Worm (Caenorhabditis elegans) whole organism, L2 larva: ENCODE data around the gene T10B9.9.
A peak's percentile ranks its signal among the peaks of the same experiment; 100 is the strongest.

Experiments
- C34F6.9 ChIP-seq: fragments of 150-350 bp; optimal IDR thresholded peaks from 2 replicates; lab custom pipeline; 2014; ENCODE audit warnings: missing biosample characterization, missing genetic modification characterization
- F13H6.1 ChIP-seq: sonication (generic microtip); optimal IDR thresholded peaks from 2 replicates; lab custom pipeline; 2016; ENCODE audit warnings: missing genetic modification characterization, missing compliant biosample characterization
- R02D3.7 ChIP-seq: fragments of 150-350 bp; optimal IDR thresholded peaks from 2 replicates; lab custom pipeline; 2014; ENCODE audit warnings: missing biosample characterization, missing genetic modification characterization
- ZK546.5 ChIP-seq: sonication (generic microtip); optimal IDR thresholded peaks from 2 replicates; lab custom pipeline; 2017; ENCODE audit warnings: missing biosample characterization, missing genetic modification characterization
- alr-1 ChIP-seq: fragments of 150-350 bp; optimal IDR thresholded peaks from 2 replicates; lab custom pipeline; 2014; ENCODE audit warnings: missing biosample characterization, missing genetic modification characterization
- aly-2 ChIP-seq: fragments of 150-350 bp; optimal IDR thresholded peaks from 2 replicates; lab custom pipeline; 2014; ENCODE audit warnings: missing biosample characterization, missing genetic modification characterization
- blmp-1 ChIP-seq: sonication (generic microtip); optimal IDR thresholded peaks from 2 replicates; lab custom pipeline; 2017; ENCODE audit warnings: missing genetic modification characterization, mild to moderate bottlenecking, missing compliant biosample characterization, antibody characterized with exemption, moderate library complexity; ENCODE audit not compliant: insufficient read depth
- ceh-16 ChIP-seq: fragments of 150-350 bp; optimal IDR thresholded peaks from 2 replicates; lab custom pipeline; 2014; ENCODE audit warnings: missing biosample characterization, missing genetic modification characterization
- crh-2 ChIP-seq: sonication (generic microtip); optimal IDR thresholded peaks from 2 replicates; lab custom pipeline; 2017; ENCODE audit warnings: missing biosample characterization, missing genetic modification characterization
- egl-27 ChIP-seq: sonication (generic microtip); optimal IDR thresholded peaks from 3 replicates; lab custom pipeline; 2017; ENCODE audit warnings: missing biosample characterization, missing genetic modification reagents, missing genetic modification characterization
- elt-1 ChIP-seq: fragments of 150-350 bp; optimal IDR thresholded peaks from 2 replicates; lab custom pipeline; 2014; ENCODE audit warnings: missing biosample characterization, missing genetic modification characterization
- elt-3 ChIP-seq: sonication (generic microtip); optimal IDR thresholded peaks from 2 replicates; lab custom pipeline; 2017; ENCODE audit warnings: missing biosample characterization, missing genetic modification characterization
- fos-1 ChIP-seq: fragments of 150-350 bp; optimal IDR thresholded peaks from 2 replicates; lab custom pipeline; 2014; ENCODE audit warnings: missing biosample characterization, missing genetic modification characterization
- lin-11 ChIP-seq: fragments of 150-350 bp; sonication (generic microtip); optimal IDR thresholded peaks from 2 replicates; lab custom pipeline; 2014; ENCODE audit warnings: missing biosample characterization, missing genetic modification characterization, inconsistent platforms, mixed read lengths
- lin-13 ChIP-seq: fragments of 150-350 bp; optimal IDR thresholded peaks from 2 replicates; lab custom pipeline; 2014; ENCODE audit warnings: missing biosample characterization, missing genetic modification reagents, missing genetic modification characterization
- lsy-2 ChIP-seq, 2 experiments: fragments of 150-350 bp in 1 of 2; sonication (generic microtip) in 1 of 2; optimal IDR thresholded peaks; 2 replicates each; lab custom pipeline; 2014 to 2017; ENCODE audit warnings: missing biosample characterization in 2 of 2, missing genetic modification characterization in 2 of 2
- mab-5 ChIP-seq: fragments of 150-350 bp; optimal IDR thresholded peaks from 2 replicates; lab custom pipeline; 2014; ENCODE audit warnings: missing biosample characterization, missing genetic modification characterization
- mdl-1 ChIP-seq, 2 experiments: fragments of 150-350 bp in 1 of 2; sonication (generic microtip) in 1 of 2; optimal IDR thresholded peaks; 2 replicates each; lab custom pipeline; 2017; ENCODE audit warnings: missing biosample characterization in 2 of 2, missing genetic modification characterization in 2 of 2
- nhr-10 ChIP-seq: sonication (generic microtip); optimal IDR thresholded peaks from 2 replicates; lab custom pipeline; 2017; ENCODE audit warnings: missing biosample characterization, missing genetic modification characterization
- nhr-11 ChIP-seq: fragments of 150-350 bp; optimal IDR thresholded peaks from 2 replicates; lab custom pipeline; 2014; ENCODE audit warnings: missing biosample characterization, missing genetic modification characterization
- nhr-12 ChIP-seq: fragments of 150-350 bp; optimal IDR thresholded peaks from 2 replicates; lab custom pipeline; 2014; ENCODE audit warnings: missing biosample characterization, missing genetic modification characterization
- nhr-21 ChIP-seq: fragments of 150-350 bp; optimal IDR thresholded peaks from 2 replicates; lab custom pipeline; 2014; ENCODE audit warnings: missing biosample characterization, missing genetic modification characterization
- nhr-25 ChIP-seq: fragments of 150-350 bp; sonication (generic microtip); optimal IDR thresholded peaks from 3 replicates; lab custom pipeline; 2014; ENCODE audit warnings: missing biosample characterization, missing genetic modification characterization
- nhr-6 ChIP-seq: fragments of 150-350 bp; optimal IDR thresholded peaks from 2 replicates; lab custom pipeline; 2014; ENCODE audit warnings: missing biosample characterization, missing genetic modification characterization
- nhr-77 ChIP-seq: fragments of 150-350 bp; optimal IDR thresholded peaks from 2 replicates; lab custom pipeline; 2014; ENCODE audit warnings: missing biosample characterization, missing genetic modification characterization
- peb-1 ChIP-seq: fragments of 150-350 bp; optimal IDR thresholded peaks from 2 replicates; lab custom pipeline; 2014; ENCODE audit warnings: missing biosample characterization, missing genetic modification characterization
- skn-1 ChIP-seq: sonication (generic microtip); optimal IDR thresholded peaks from 2 replicates; lab custom pipeline; 2017; ENCODE audit warnings: missing biosample characterization, missing genetic modification characterization
- sma-3 ChIP-seq: sonication (generic microtip); optimal IDR thresholded peaks from 2 replicates; lab custom pipeline; 2016; ENCODE audit warnings: missing genetic modification reagents, missing genetic modification characterization, missing compliant biosample characterization
- sma-9 ChIP-seq, 2 experiments: fragments of 150-350 bp in 1 of 2; sonication (generic microtip) in 1 of 2; optimal IDR thresholded peaks; 2 replicates each; lab custom pipeline; 2014 to 2016; ENCODE audit warnings: missing genetic modification characterization in 2 of 2, mild to moderate bottlenecking in 1 of 2, missing biosample characterization in 1 of 2, missing compliant biosample characterization in 1 of 2, missing genetic modification reagents in 1 of 2, moderate library complexity in 1 of 2
- snpc-4 ChIP-seq: fragments of 150-350 bp; optimal IDR thresholded peaks from 2 replicates; lab custom pipeline; 2014; ENCODE audit warnings: missing biosample characterization, missing genetic modification characterization
- unc-39 ChIP-seq: fragments of 150-350 bp; optimal IDR thresholded peaks from 2 replicates; lab custom pipeline; 2014; ENCODE audit warnings: missing biosample characterization, missing genetic modification characterization
- unc-55 ChIP-seq: fragments of 150-350 bp; sonication (generic microtip); optimal IDR thresholded peaks from 3 replicates; lab custom pipeline; 2014; ENCODE audit warnings: missing biosample characterization, missing genetic modification reagents, missing genetic modification characterization
- unc-62 ChIP-seq: fragments of 150-350 bp; optimal IDR thresholded peaks from 2 replicates; lab custom pipeline; 2014; ENCODE audit warnings: missing biosample characterization, missing genetic modification reagents, missing genetic modification characterization
- zag-1 ChIP-seq: fragments of 150-350 bp; optimal IDR thresholded peaks from 2 replicates; lab custom pipeline; 2014; ENCODE audit warnings: missing biosample characterization, missing genetic modification characterization
- ztf-1 ChIP-seq: fragments of 200-800 bp; sonication (Bioruptor generic); conservative IDR thresholded peaks from 2 replicates; pipeline ENCODE4 v1.3.6; 2022; ENCODE audit warnings: missing genetic modification characterization, missing compliant biosample characterization
- ztf-4 ChIP-seq: fragments of 150-350 bp; optimal IDR thresholded peaks from 2 replicates; lab custom pipeline; 2014; ENCODE audit warnings: missing biosample characterization, missing genetic modification characterization

The T10B9.9 gene

ce11 chrII:9787395-9788152, 11.9 kb upstream of the T10B9.9 start, which contains the start of gene cyp-13A2 (continued):
- TF ChIP-seq snpc-4 (tag; lab: Kevin White, UChicago) (peak; percentile 95), sma-9 (GFP tag; optimal IDR thresholded peaks at IDR 0.05; lab: Kevin White, UChicago) (peak; percentile 92), sma-9 (tag; optimal IDR thresholded peaks at IDR 0.05; lab: Kevin White, UChicago) (no peak), nhr-11 (no peak), R02D3.7 (tag; lab: Kevin White, UChicago) (no peak), C34F6.9 (tag; lab: Kevin White, UChicago) (peak; percentile 25)

- TF ChIP-seq lsy-2 (tag; optimal IDR thresholded peaks at IDR 0.05; lab: Kevin White, UChicago), result peak in 1 of 2 experiments; percentile 7
- TF ChIP-seq skn-1 (tag; lab: Kevin White, UChicago), result no peak
- TF ChIP-seq egl-27 (tag; lab: Kevin White, UChicago), result no peak
- peak; percentile 1 for TF ChIP-seq nhr-21 (tag; lab: Kevin White, UChicago)
- no peak for TF ChIP-seq snpc-4 (tag; lab: Kevin White, UChicago)
- no peak for TF ChIP-seq zag-1
- no peak for TF ChIP-seq nhr-11
- TF ChIP-seq elt-1 (tag; lab: Kevin White, UChicago), result no peak
- no peak for TF ChIP-seq blmp-1 (tag; lab: Kevin White, UChicago)
- no peak for TF ChIP-seq crh-2 (tag; lab: Kevin White, UChicago)
- no peak for TF ChIP-seq nhr-6 (tag; lab: Kevin White, UChicago)
- no peak for TF ChIP-seq nhr-77
- no peak for TF ChIP-seq aly-2 (tag; lab: Kevin White, UChicago)
- no peak for TF ChIP-seq unc-62 (GFP tag; lab: Kevin White, UChicago)
- no peak for TF ChIP-seq sma-3 (GFP tag; lab: Kevin White, UChicago)
- peak; percentile 36 for TF ChIP-seq sma-9 (GFP tag; optimal IDR thresholded peaks at IDR 0.05; lab: Kevin White, UChicago)
- no peak for TF ChIP-seq sma-9 (tag; optimal IDR thresholded peaks at IDR 0.05; lab: Kevin White, UChicago)
Measured at ce11 chrII:9786215-9786614, 10.5 kb upstream of the T10B9.9 start.

ce11 chrII:9782337-9782736, 6.6 kb upstream of the T10B9.9 start, which contains the start of gene T10B9.14:
TSS of gene T10B9.14 (minus strand) at chrII:9782437.
- TF ChIP-seq skn-1 (tag; lab: Kevin White, UChicago) (no peak), snpc-4 (tag; lab: Kevin White, UChicago) (no peak), nhr-25 (no peak), ztf-1 (GFP tag; lab: Robert Waterston, UW) (no peak), blmp-1 (tag; lab: Kevin White, UChicago) (no peak), zag-1 (no peak), nhr-77 (no peak), egl-27 (tag; lab: Kevin White, UChicago) (no peak), peb-1 (no peak), unc-55 (GFP tag; lab: Kevin White, UChicago) (no peak), fos-1 (tag; lab: Kevin White, UChicago) (no peak), unc-39 (tag; lab: Kevin White, UChicago) (no peak), mdl-1 (tag; optimal IDR thresholded peaks at IDR 0.05; lab: Kevin White, UChicago) (no peak), F13H6.1 (tag; lab: Kevin White, UChicago) (no peak), lin-11 (tag; lab: Kevin White, UChicago) (no peak), elt-3 (tag; lab: Kevin White, UChicago) (no peak), unc-62 (GFP tag; lab: Kevin White, UChicago) (no peak), lin-13 (GFP tag; lab: Kevin White, UChicago) (no peak), nhr-10 (no peak)

ce11 chrII:9781842-9782241, 6.2 kb upstream of the T10B9.9 start, which contains the start of gene cyp-13A1:
TSS of gene cyp-13A1 (minus strand) at chrII:9781997.
- TF ChIP-seq sma-9 (GFP tag; optimal IDR thresholded peaks at IDR 0.05; lab: Kevin White, UChicago), result peak; percentile 54
- TF ChIP-seq sma-9 (tag; optimal IDR thresholded peaks at IDR 0.05; lab: Kevin White, UChicago), result no peak
- no peak for TF ChIP-seq ztf-1 (GFP tag; lab: Robert Waterston, UW)
- peak; percentile 13 for TF ChIP-seq crh-2 (tag; lab: Kevin White, UChicago)
- TF ChIP-seq fos-1 (tag; lab: Kevin White, UChicago), result peak; percentile 77
- no peak for TF ChIP-seq mab-5 (tag; lab: Kevin White, UChicago)

ce11 chrII:9778495-9778894, 2.8 kb upstream of the T10B9.9 start:
- TF ChIP-seq peb-1 (no peak), ztf-4 (tag; lab: Kevin White, UChicago) (no peak), ZK546.5 (tag; lab: Kevin White, UChicago) (no peak), unc-55 (GFP tag; lab: Kevin White, UChicago) (no peak), alr-1 (tag; lab: Kevin White, UChicago) (no peak), sma-9 (GFP tag; optimal IDR thresholded peaks at IDR 0.05; lab: Kevin White, UChicago) (no peak), sma-9 (tag; optimal IDR thresholded peaks at IDR 0.05; lab: Kevin White, UChicago) (no peak), skn-1 (tag; lab: Kevin White, UChicago) (no peak), unc-39 (tag; lab: Kevin White, UChicago) (no peak), lin-11 (tag; lab: Kevin White, UChicago) (no peak), fos-1 (tag; lab: Kevin White, UChicago) (no peak), R02D3.7 (tag; lab: Kevin White, UChicago) (no peak), C34F6.9 (tag; lab: Kevin White, UChicago) (no peak), zag-1 (no peak), ceh-16 (tag; lab: Kevin White, UChicago) (no peak), nhr-25 (no peak), nhr-21 (tag; lab: Kevin White, UChicago) (no peak), unc-62 (GFP tag; lab: Kevin White, UChicago) (no peak), egl-27 (tag; lab: Kevin White, UChicago) (no peak), nhr-12 (tag; lab: Kevin White, UChicago) (no peak), lin-13 (GFP tag; lab: Kevin White, UChicago) (no peak)
